Fruit fly (Drosophila melanogaster) whole organism, embryonic: ENCODE results near the gene CG12171.

Source experiments
- Adf1 ChIP-seq: fragments of 200-800 bp; sonication (Bioruptor generic); IDR thresholded peaks from 2 replicates; pipeline ENCODE4 v1.3.6; 2022; ENCODE audit warnings: missing biosample characterization, missing genetic modification characterization
- Antp ChIP-seq: fragments of 200-800 bp; sonication (Bioruptor generic); optimal IDR thresholded peaks from 3 replicates; lab custom pipeline; 2016; ENCODE audit warnings: missing biosample characterization, missing genetic modification characterization
- Atf-2 ChIP-seq: fragments of 200-800 bp; sonication (Bioruptor generic); optimal IDR thresholded peaks from 2 replicates; lab custom pipeline; 2016; ENCODE audit warnings: missing biosample characterization, missing genetic modification characterization
- B-H1 ChIP-seq: fragments of 200-800 bp; sonication (Bioruptor generic); IDR thresholded peaks from 3 replicates; pipeline ENCODE4 v1.3.6; 2022; ENCODE audit warnings: missing biosample characterization, missing genetic modification characterization
- Blimp-1 ChIP-seq: fragments of 200-800 bp; sonication (Bioruptor generic); optimal IDR thresholded peaks from 3 replicates; lab custom pipeline; 2018; ENCODE audit warnings: missing biosample characterization, missing genetic modification characterization, mild to moderate bottlenecking, moderate library complexity, missing genetic modification reagents
- CG10462 ChIP-seq: fragments of 200-800 bp; sonication (Bioruptor generic); optimal IDR thresholded peaks from 2 replicates; lab custom pipeline; 2016; ENCODE audit warnings: missing biosample characterization, missing genetic modification characterization
- CG11695 ChIP-seq: fragments of 200-800 bp; sonication (Bioruptor generic); IDR thresholded peaks from 3 replicates; pipeline ENCODE4 v1.3.6; 2022; ENCODE audit warnings: missing biosample characterization, missing genetic modification characterization
- CG12104 ChIP-seq: fragments of 200-800 bp; sonication (Bioruptor generic); optimal IDR thresholded peaks from 3 replicates; lab custom pipeline; 2016; ENCODE audit warnings: missing biosample characterization, missing genetic modification characterization
- CG12391 ChIP-seq: fragments of 200-800 bp; sonication (Bioruptor generic); optimal IDR thresholded peaks from 3 replicates; lab custom pipeline; 2018; ENCODE audit warnings: missing biosample characterization, mild to moderate bottlenecking, missing genetic modification characterization, moderate library complexity
- CG15011 ChIP-seq: fragments of 200-800 bp; sonication (Bioruptor generic); optimal IDR thresholded peaks from 3 replicates; lab custom pipeline; 2018; ENCODE audit warnings: missing biosample characterization, mild to moderate bottlenecking, missing genetic modification characterization
- CG16813 ChIP-seq: fragments of 200-800 bp; sonication (Bioruptor generic); IDR thresholded peaks from 3 replicates; pipeline ENCODE4 v1.3.6; 2022; ENCODE audit warnings: missing biosample characterization, missing genetic modification characterization; ENCODE audit not compliant: partially characterized antibody
- CG17328 ChIP-seq: fragments of 200-800 bp; sonication (Bioruptor generic); IDR thresholded peaks from 2 replicates; pipeline ENCODE4 v1.3.6; 2022; ENCODE audit warnings: missing biosample characterization, missing genetic modification characterization
- CG17385 ChIP-seq: fragments of 200-800 bp; sonication (Bioruptor generic); optimal IDR thresholded peaks from 3 replicates; lab custom pipeline; 2018; ENCODE audit warnings: missing biosample characterization, mild to moderate bottlenecking, missing genetic modification characterization
- CG17829 ChIP-seq: fragments of 200-800 bp; optimal IDR thresholded peaks from 2 replicates; lab custom pipeline; 2019; ENCODE audit warnings: missing biosample characterization, mild to moderate bottlenecking, missing genetic modification characterization, moderate library complexity
- CG18599 ChIP-seq: fragments of 200-800 bp; sonication (Bioruptor generic); optimal IDR thresholded peaks from 3 replicates; lab custom pipeline; 2017; ENCODE audit warnings: missing biosample characterization, missing genetic modification characterization, mild to moderate bottlenecking, moderate library complexity, missing genetic modification reagents
- CG2129 ChIP-seq: fragments of 200-800 bp; sonication (Bioruptor generic); IDR thresholded peaks from 2 replicates; pipeline ENCODE4 v1.3.6; 2022; ENCODE audit warnings: missing biosample characterization, missing genetic modification characterization; ENCODE audit not compliant: partially characterized antibody
- CG32772 ChIP-seq: fragments of 200-800 bp; sonication (Bioruptor generic); IDR thresholded peaks from 2 replicates; pipeline ENCODE4 v1.3.6; 2022; ENCODE audit warnings: missing biosample characterization, missing genetic modification characterization
- CG33213 ChIP-seq: fragments of 200-800 bp; sonication (Bioruptor generic); optimal IDR thresholded peaks from 3 replicates; lab custom pipeline; 2016; ENCODE audit warnings: missing biosample characterization, missing genetic modification characterization
- CG6689 ChIP-seq: fragments of 200-800 bp; sonication (Bioruptor generic); IDR thresholded peaks from 2 replicates; pipeline ENCODE4 v1.3.6; 2022; ENCODE audit warnings: missing biosample characterization, missing genetic modification characterization
- CG7987 ChIP-seq: fragments of 200-800 bp; sonication (Bioruptor generic); optimal IDR thresholded peaks from 2 replicates; lab custom pipeline; 2018; ENCODE audit warnings: missing biosample characterization, mild to moderate bottlenecking, missing genetic modification characterization, moderate library complexity
- CG8089 ChIP-seq: fragments of 200-800 bp; sonication (Bioruptor generic); optimal IDR thresholded peaks from 3 replicates; lab custom pipeline; 2016; ENCODE audit warnings: missing biosample characterization, missing genetic modification characterization
- CG8359 ChIP-seq: fragments of 200-800 bp; sonication (Bioruptor generic); optimal IDR thresholded peaks from 2 replicates; lab custom pipeline; 2017; ENCODE audit warnings: missing biosample characterization, mild to moderate bottlenecking, missing genetic modification characterization, borderline replicate concordance
- CG8924 ChIP-seq: fragments of 200-800 bp; optimal IDR thresholded peaks from 3 replicates; lab custom pipeline; 2019; ENCODE audit warnings: missing biosample characterization, mild to moderate bottlenecking, missing genetic modification characterization, moderate library complexity
- Dek ChIP-seq: fragments of 200-800 bp; sonication (Bioruptor generic); optimal IDR thresholded peaks from 3 replicates; lab custom pipeline; 2019; ENCODE audit warnings: missing biosample characterization, mild to moderate bottlenecking, missing genetic modification characterization, moderate library complexity
- Elba2 ChIP-seq: fragments of 200-800 bp; sonication (Bioruptor generic); optimal IDR thresholded peaks from 3 replicates; lab custom pipeline; 2016; ENCODE audit warnings: missing biosample characterization, missing genetic modification characterization
- Fer3 ChIP-seq: fragments of 200-800 bp; sonication (Bioruptor generic); optimal IDR thresholded peaks from 2 replicates; lab custom pipeline; 2018; ENCODE audit warnings: missing biosample characterization, mild to moderate bottlenecking, missing genetic modification characterization, moderate library complexity
- GATAe ChIP-seq: fragments of 200-800 bp; sonication (Bioruptor generic); conservative IDR thresholded peaks from 2 replicates; pipeline ENCODE4 v1.3.6; 2022; ENCODE audit warnings: missing biosample characterization, missing genetic modification characterization
- HLH54F ChIP-seq: fragments of 200-800 bp; sonication (Bioruptor generic); optimal IDR thresholded peaks from 3 replicates; lab custom pipeline; 2016; ENCODE audit warnings: missing biosample characterization, missing genetic modification characterization
- HLHmδ ChIP-seq: fragments of 200-800 bp; sonication (Bioruptor generic); optimal IDR thresholded peaks from 2 replicates; lab custom pipeline; 2018; ENCODE audit warnings: missing biosample characterization, mild to moderate bottlenecking, missing genetic modification characterization, moderate library complexity
- MESR4 ChIP-seq: fragments of 200-800 bp; sonication (Bioruptor generic); optimal IDR thresholded peaks from 2 replicates; lab custom pipeline; 2018; ENCODE audit warnings: missing biosample characterization, mild to moderate bottlenecking, missing genetic modification characterization, moderate library complexity
- Meics ChIP-seq: fragments of 200-800 bp; sonication (Bioruptor generic); optimal IDR thresholded peaks from 2 replicates; lab custom pipeline; 2017; ENCODE audit warnings: missing biosample characterization, mild to moderate bottlenecking, missing genetic modification characterization
- NC2α ChIP-seq: fragments of 200-800 bp; sonication (Bioruptor generic); optimal IDR thresholded peaks from 2 replicates; lab custom pipeline; 2016; ENCODE audit warnings: missing biosample characterization, missing genetic modification characterization
- Nf-YA ChIP-seq: fragments of 200-800 bp; sonication (Bioruptor generic); IDR thresholded peaks from 2 replicates; pipeline ENCODE4 v1.3.6; 2022; ENCODE audit warnings: missing biosample characterization, missing genetic modification characterization
- Pdp1 ChIP-seq, 2 experiments: fragments of 200-800 bp; sonication (Bioruptor generic); optimal IDR thresholded peaks; 3 replicates each; lab custom pipeline; 2016; ENCODE audit warnings: missing biosample characterization in 2 of 2, missing genetic modification characterization in 2 of 2, mild to moderate bottlenecking in 1 of 2, moderate library complexity in 1 of 2
- Ravus ChIP-seq: fragments of 200-800 bp; sonication (Bioruptor generic); IDR thresholded peaks from 2 replicates; pipeline ENCODE4 v1.3.6; 2022; ENCODE audit warnings: missing biosample characterization, missing genetic modification characterization
- YL-1 ChIP-seq: fragments of 200-800 bp; sonication (Bioruptor generic); optimal IDR thresholded peaks from 3 replicates; lab custom pipeline; 2017; ENCODE audit warnings: missing biosample characterization, mild to moderate bottlenecking, missing genetic modification characterization
- ase ChIP-seq: fragments of 200-800 bp; sonication (Bioruptor generic); IDR thresholded peaks from 3 replicates; pipeline ENCODE4 v1.3.6; 2022; ENCODE audit warnings: missing biosample characterization, missing genetic modification characterization
- bigmax ChIP-seq: fragments of 200-800 bp; sonication (Bioruptor generic); optimal IDR thresholded peaks from 2 replicates; lab custom pipeline; 2018; ENCODE audit warnings: missing biosample characterization, mild to moderate bottlenecking, missing genetic modification characterization
- bowl ChIP-seq: fragments of 200-800 bp; sonication (Bioruptor generic); IDR thresholded peaks from 2 replicates; pipeline ENCODE4 v1.3.6; 2022; ENCODE audit warnings: missing biosample characterization, missing genetic modification characterization
- btn ChIP-seq: fragments of 200-800 bp; sonication (Bioruptor generic); optimal IDR thresholded peaks from 2 replicates; lab custom pipeline; 2016; ENCODE audit warnings: missing biosample characterization, missing genetic modification characterization
- chinmo ChIP-seq: fragments of 200-800 bp; sonication (Bioruptor generic); IDR thresholded peaks from 4 replicates; pipeline ENCODE4 v1.3.6; 2022; ENCODE audit warnings: missing biosample characterization, missing genetic modification characterization; ENCODE audit not compliant: partially characterized antibody
- en ChIP-seq: fragments of 200-800 bp; sonication (Bioruptor generic); optimal IDR thresholded peaks from 2 replicates; lab custom pipeline; 2016; ENCODE audit warnings: missing biosample characterization, missing genetic modification characterization
- insv ChIP-seq, 2 experiments: fragments of 200-800 bp; sonication (Bioruptor generic); optimal IDR thresholded peaks; 3 replicates each; lab custom pipeline; 2016 to 2018; ENCODE audit warnings: missing biosample characterization in 2 of 2, missing genetic modification characterization in 2 of 2
- pb ChIP-seq: fragments of 200-800 bp; sonication (Bioruptor generic); optimal IDR thresholded peaks from 3 replicates; lab custom pipeline; 2016; ENCODE audit warnings: missing biosample characterization, missing genetic modification characterization
- row ChIP-seq: fragments of 200-800 bp; sonication (Bioruptor generic); IDR thresholded peaks from 3 replicates; pipeline ENCODE4 v1.3.6; 2022; ENCODE audit warnings: missing biosample characterization, missing genetic modification characterization
- slbo ChIP-seq: fragments of 200-800 bp; sonication (Bioruptor generic); IDR thresholded peaks from 2 replicates; pipeline ENCODE4 v1.3.6; 2022; ENCODE audit warnings: missing biosample characterization, missing genetic modification characterization
- sob ChIP-seq: fragments of 200-800 bp; sonication (Bioruptor generic); IDR thresholded peaks from 2 replicates; pipeline ENCODE4 v1.3.6; 2022; ENCODE audit warnings: missing biosample characterization, missing genetic modification characterization
- tap ChIP-seq: fragments of 200-800 bp; optimal IDR thresholded peaks from 3 replicates; lab custom pipeline; 2019; ENCODE audit warnings: missing biosample characterization, mild to moderate bottlenecking, missing genetic modification characterization, moderate library complexity
- tio ChIP-seq: fragments of 200-800 bp; sonication (Bioruptor generic); optimal IDR thresholded peaks from 2 replicates; lab custom pipeline; 2017; ENCODE audit warnings: missing biosample characterization, missing genetic modification characterization, inconsistent platforms
- trh ChIP-seq: fragments of 200-800 bp; sonication (Bioruptor generic); optimal IDR thresholded peaks from 2 replicates; lab custom pipeline; 2016; ENCODE audit warnings: missing biosample characterization, missing genetic modification characterization

Gene CG12171

dm6 chr3R:5672658-5673217 lies 39.3 kb downstream of the CG12171 start (continued):
- TF ChIP-seq btn (GFP tag; lab: Kevin White, UChicago) (peak; percentile 57), GATAe (GFP tag; lab: Robert Waterston, UW) (no peak), bigmax (GFP tag; lab: Kevin White, UChicago) (peak; percentile 70), HLH54F (GFP tag; lab: Kevin White, UChicago) (peak; percentile 19), tio (no peak), CG17328 (GFP tag; lab: Robert Waterston, UW) (peak; percentile 57), Meics (GFP tag; lab: Kevin White, UChicago) (peak; percentile 83), chinmo (GFP tag; lab: Robert Waterston, UW) (peak; percentile 96), CG18599 (GFP tag; lab: Kevin White, UChicago) (peak; percentile 92), NC2α (peak; percentile 58), HLHmδ (GFP tag; lab: Kevin White, UChicago) (peak; percentile 98), CG16813 (GFP tag; lab: Robert Waterston, UW) (no peak), tap (tag; lab: Kevin White, UChicago) (peak; percentile 64), B-H1 (GFP tag; lab: Robert Waterston, UW) (peak; percentile 26; the same call in 1 of the 3 replicates), slbo (GFP tag; lab: Robert Waterston, UW) (0 out of 2 replicates have a peak, but pooled peaks have one; percentile 18), MESR4 (GFP tag; lab: Kevin White, UChicago) (peak; percentile 42), Fer3 (peak; percentile 71), CG2129 (GFP tag; lab: Robert Waterston, UW) (no peak), Atf-2 (GFP tag; lab: Kevin White, UChicago) (peak; percentile 33), CG15011 (GFP tag; lab: Kevin White, UChicago) (peak; percentile 80), insv (GFP tag; optimal IDR thresholded peaks at IDR 0.05; lab: Kevin White, UChicago) (peak; percentile 2 to 70), en (peak; percentile 47), row (GFP tag; lab: Robert Waterston, UW) (no peak), YL-1 (GFP tag; lab: Kevin White, UChicago) (peak; percentile 95), CG10462 (no peak), CG8924 (tag; lab: Kevin White, UChicago) (peak; percentile 82), Blimp-1 (GFP tag; lab: Kevin White, UChicago) (peak; percentile 76), ase (GFP tag; lab: Robert Waterston, UW) (no peak; the same call in 2 of the 3 replicates), CG12104 (peak; percentile 76), Pdp1 (GFP tag; optimal IDR thresholded peaks at IDR 0.05; lab: Kevin White, UChicago) (peak; percentile 30 to 83), trh (GFP tag; lab: Kevin White, UChicago) (peak; percentile 50), Elba2 (GFP tag; lab: Kevin White, UChicago) (no peak), Antp (GFP tag; lab: Kevin White, UChicago) (peak; percentile 41), CG8089 (GFP tag; lab: Kevin White, UChicago) (peak; percentile 59), CG32772 (GFP tag; lab: Robert Waterston, UW) (no peak), Dek (tag; lab: Kevin White, UChicago) (peak; percentile 57), CG8359 (peak; percentile 72), bowl (GFP tag; lab: Robert Waterston, UW) (peak; percentile 36; the same call in 1 of the 2 replicates), sob (peak; percentile 50; the same call in 1 of the 2 replicates), pb (GFP tag; lab: Kevin White, UChicago) (peak; percentile 4), Nf-YA (peak; percentile 36; the same call in 1 of the 2 replicates), CG17829 (tag; lab: Kevin White, UChicago) (peak; percentile 62), CG17385 (GFP tag; lab: Kevin White, UChicago) (peak; percentile 80), CG6689 (GFP tag; lab: Robert Waterston, UW) (peak; percentile 50), CG11695 (peak; percentile 68), CG7987 (GFP tag; lab: Kevin White, UChicago) (peak; percentile 97), Adf1 (peak; percentile 49; the same call in 1 of the 2 replicates), CG33213 (peak; percentile 68), Ravus (GFP tag; lab: Robert Waterston, UW) (no peak), CG12391 (tag; lab: Kevin White, UChicago) (peak; percentile 38)
